Worm (Caenorhabditis elegans): ENCODE data around the gene C30H6.8.

DNA sequence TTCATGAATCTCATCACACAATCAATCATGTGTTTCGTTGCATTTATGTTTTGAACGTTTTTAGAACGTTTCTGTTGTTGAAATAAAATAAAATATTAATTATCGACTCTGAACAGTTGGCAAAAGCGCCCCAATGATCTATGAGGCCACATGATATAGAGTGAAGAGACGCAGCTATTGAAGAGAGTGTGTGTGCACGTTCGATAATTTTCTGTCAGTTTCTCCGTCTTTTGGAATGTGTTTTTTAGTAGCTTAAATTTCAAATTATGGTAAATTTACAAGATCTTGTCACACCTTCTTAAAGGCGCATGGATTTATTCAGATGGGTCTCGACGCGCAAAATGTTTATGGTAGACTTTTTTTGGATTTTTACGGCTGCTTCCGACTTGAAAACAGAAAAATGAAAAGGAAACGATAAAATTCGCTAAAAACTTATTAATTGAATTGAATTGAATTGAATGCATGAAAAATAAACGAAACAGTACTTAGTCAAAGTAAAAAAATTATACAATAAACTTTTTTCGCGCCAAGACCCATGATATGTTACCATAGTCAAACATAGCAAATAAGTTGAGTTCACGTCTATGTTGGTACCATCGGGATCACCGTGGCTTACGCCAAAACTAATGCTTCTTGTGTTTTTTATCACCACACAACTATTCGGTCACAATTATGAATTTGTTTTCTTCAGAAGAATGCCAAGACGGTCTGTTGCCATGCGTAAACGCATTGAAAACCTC is 48.4 kb upstream of the C30H6.8 start, which contains the start of gene C49C3.15:
- no peak for TF ChIP-seq cog-1 (tag; optimal IDR thresholded peaks at IDR 0.05)
- TF ChIP-seq klf-2 (GFP tag; conservative IDR thresholded peaks at IDR 0.05), result no peak
- no peak for TF ChIP-seq flt-1 (GFP tag; IDR thresholded peaks at IDR 0.05)
- no peak for TF ChIP-seq ztf-29 (GFP tag; IDR thresholded peaks at IDR 0.05)
- no peak for TF ChIP-seq tab-1 (GFP tag; IDR thresholded peaks at IDR 0.05)
